Worm (Caenorhabditis elegans) whole organism, late embryonic: ENCODE measurements around the gene M03C11.3.

Source experiments
- C08G9.2 ChIP-seq: sonication (generic microtip); optimal IDR thresholded peaks from 2 replicates; lab custom pipeline; 2016; ENCODE audit warnings: mild to moderate bottlenecking, missing genetic modification characterization, moderate library complexity, missing compliant biosample characterization
- C38D4.7 ChIP-seq: fragments of 200-800 bp; sonication (Bioruptor generic); optimal IDR thresholded peaks from 2 replicates; lab custom pipeline; 2018; ENCODE audit warnings: mild to moderate bottlenecking, missing genetic modification characterization, moderate library complexity, missing compliant biosample characterization
- F13H6.1 ChIP-seq: sonication (generic microtip); optimal IDR thresholded peaks from 2 replicates; lab custom pipeline; 2016; ENCODE audit warnings: missing genetic modification characterization, missing compliant biosample characterization
- K02D7.2 ChIP-seq: sonication (generic microtip); optimal IDR thresholded peaks from 2 replicates; lab custom pipeline; 2017; ENCODE audit warnings: mild to moderate bottlenecking, missing genetic modification characterization, missing compliant biosample characterization
- T23F11.4 ChIP-seq: fragments of 200-800 bp; sonication (Bioruptor generic); optimal IDR thresholded peaks from 2 replicates; lab custom pipeline; 2018; ENCODE audit warnings: mild to moderate bottlenecking, missing genetic modification characterization, missing compliant biosample characterization
- Y22D7AL.16 ChIP-seq: sonication (generic microtip); optimal IDR thresholded peaks from 2 replicates; lab custom pipeline; 2016; ENCODE audit warnings: missing genetic modification characterization, missing compliant biosample characterization
- ahr-1 ChIP-seq: sonication (generic microtip); optimal IDR thresholded peaks from 2 replicates; lab custom pipeline; 2016; ENCODE audit warnings: missing genetic modification characterization, missing compliant biosample characterization
- ama-1 ChIP-seq: fragments of 150-350 bp; optimal IDR thresholded peaks from 2 replicates; lab custom pipeline; 2014
- ceh-14 ChIP-seq: sonication (generic microtip); optimal IDR thresholded peaks from 2 replicates; lab custom pipeline; 2016; ENCODE audit warnings: missing genotype, missing genetic modification characterization, missing compliant biosample characterization
- ceh-19 ChIP-seq: fragments of 200-800 bp; sonication (Bioruptor generic); optimal IDR thresholded peaks from 2 replicates; lab custom pipeline; 2018; ENCODE audit warnings: mild to moderate bottlenecking, missing genetic modification characterization, missing compliant biosample characterization
- ceh-2 ChIP-seq: sonication (generic microtip); optimal IDR thresholded peaks from 2 replicates; lab custom pipeline; 2016; ENCODE audit warnings: missing genotype, missing genetic modification characterization, missing compliant biosample characterization
- ceh-24 ChIP-seq: sonication (generic microtip); optimal IDR thresholded peaks from 2 replicates; lab custom pipeline; 2016; ENCODE audit warnings: mild to moderate bottlenecking, missing genetic modification characterization, missing compliant biosample characterization
- ceh-6 ChIP-seq: fragments of 200-800 bp; sonication (Bioruptor generic); optimal IDR thresholded peaks from 2 replicates; lab custom pipeline; 2018; ENCODE audit warnings: mild to moderate bottlenecking, missing genetic modification characterization, missing compliant biosample characterization
- ceh-9 ChIP-seq: sonication (generic microtip); optimal IDR thresholded peaks from 2 replicates; lab custom pipeline; 2016; ENCODE audit warnings: mild to moderate bottlenecking, missing genetic modification characterization, inconsistent platforms, missing compliant biosample characterization
- dmd-4 ChIP-seq: sonication (generic microtip); optimal IDR thresholded peaks from 2 replicates; lab custom pipeline; 2016; ENCODE audit warnings: borderline replicate concordance, missing genetic modification characterization, missing compliant biosample characterization
- elt-2 ChIP-seq: sonication (generic microtip); optimal IDR thresholded peaks from 2 replicates; lab custom pipeline; 2016; ENCODE audit warnings: missing genetic modification reagents, missing genetic modification characterization, missing compliant biosample characterization
- fkh-6 ChIP-seq: sonication (generic microtip); optimal IDR thresholded peaks from 2 replicates; lab custom pipeline; 2016; ENCODE audit warnings: missing genetic modification characterization, missing compliant biosample characterization
- hlh-13 ChIP-seq: fragments of 200-800 bp; sonication (Bioruptor generic); optimal IDR thresholded peaks from 2 replicates; lab custom pipeline; 2018; ENCODE audit warnings: mild to moderate bottlenecking, missing genetic modification characterization, missing compliant biosample characterization
- hlh-15 ChIP-seq: sonication (generic microtip); optimal IDR thresholded peaks from 2 replicates; lab custom pipeline; 2016; ENCODE audit warnings: missing genetic modification characterization, missing compliant biosample characterization
- hlh-8 ChIP-seq: sonication (generic microtip); optimal IDR thresholded peaks from 2 replicates; lab custom pipeline; 2016; ENCODE audit warnings: missing genotype, missing genetic modification characterization, missing compliant biosample characterization
- lim-6 ChIP-seq: sonication (generic microtip); optimal IDR thresholded peaks from 2 replicates; lab custom pipeline; 2016; ENCODE audit warnings: missing genetic modification characterization, missing compliant biosample characterization
- nhr-11 ChIP-seq: fragments of 150-350 bp; optimal IDR thresholded peaks from 2 replicates; lab custom pipeline; 2014; ENCODE audit warnings: missing biosample characterization, missing genetic modification characterization
- npax-4 ChIP-seq: sonication (generic microtip); optimal IDR thresholded peaks from 2 replicates; lab custom pipeline; 2016; ENCODE audit warnings: missing genetic modification characterization, missing compliant biosample characterization
- odd-2 ChIP-seq: sonication (generic microtip); optimal IDR thresholded peaks from 2 replicates; lab custom pipeline; 2017; ENCODE audit warnings: antibody characterized with exemption, mild to moderate bottlenecking, missing genetic modification characterization, missing compliant biosample characterization
- pat-9 ChIP-seq: fragments of 200-800 bp; sonication (Bioruptor generic); optimal IDR thresholded peaks from 2 replicates; lab custom pipeline; 2018; ENCODE audit warnings: mild to moderate bottlenecking, missing genetic modification characterization, moderate library complexity, missing compliant biosample characterization
- pax-1 ChIP-seq: fragments of 150-350 bp; optimal IDR thresholded peaks from 2 replicates; lab custom pipeline; 2014; ENCODE audit warnings: missing biosample characterization, missing genetic modification characterization
- pha-4 ChIP-seq: fragments of 150-350 bp; optimal IDR thresholded peaks from 2 replicates; lab custom pipeline; 2018; ENCODE audit warnings: missing biosample characterization, missing genetic modification reagents, missing genetic modification characterization
- pros-1 ChIP-seq: fragments of 150-350 bp; optimal IDR thresholded peaks from 2 replicates; lab custom pipeline; 2014; ENCODE audit warnings: missing biosample characterization, missing genetic modification reagents, missing genetic modification characterization
- ref-2 ChIP-seq: sonication (generic microtip); optimal IDR thresholded peaks from 2 replicates; lab custom pipeline; 2016; ENCODE audit warnings: missing genetic modification characterization, missing compliant biosample characterization
- sox-2 ChIP-seq: fragments of 200-800 bp; sonication (Bioruptor generic); IDR thresholded peaks from 2 replicates; pipeline ENCODE4 v1.3.6; 2022; ENCODE audit warnings: missing genetic modification reagents, missing genetic modification characterization, missing compliant biosample characterization
- unc-42 ChIP-seq: sonication (generic microtip); optimal IDR thresholded peaks from 2 replicates; lab custom pipeline; 2016; ENCODE audit warnings: missing genotype, missing genetic modification characterization, missing compliant biosample characterization
- unc-55 ChIP-seq: sonication (generic microtip); optimal IDR thresholded peaks from 2 replicates; lab custom pipeline; 2017; ENCODE audit warnings: missing biosample characterization, missing genetic modification reagents, missing genetic modification characterization
- unc-86 ChIP-seq: sonication (generic microtip); optimal IDR thresholded peaks from 2 replicates; lab custom pipeline; 2016; ENCODE audit warnings: missing genetic modification characterization, missing compliant biosample characterization
- zip-5 ChIP-seq: sonication (generic microtip); optimal IDR thresholded peaks from 2 replicates; lab custom pipeline; 2016; ENCODE audit warnings: missing genetic modification characterization, missing compliant biosample characterization

The M03C11.3 gene

ce11 chrIII:10404918-10405317 lies at the start of gene M03C11.3, which contains the start of gene chl-1:
Gene M03C11.3, plus strand, starts transcription at chrIII:10405070.
Gene chl-1, minus strand, starts transcription at chrIII:10405240.
- TF ChIP-seq pax-1 (no peak), pat-9 (tag; lab: Kevin White, UChicago) (no peak)
- TF ChIP-seq, all 69 proteins: peak for 0

- TF ChIP-seq C38D4.7 (GFP tag; lab: Kevin White, UChicago) = no peak
- TF ChIP-seq hlh-8 (tag; lab: Kevin White, UChicago) = no peak
- TF ChIP-seq ceh-9 (tag; lab: Kevin White, UChicago) = no peak
- no peak for TF ChIP-seq hlh-13
- TF ChIP-seq fkh-6 (tag; lab: Kevin White, UChicago) = no peak
- no peak for TF ChIP-seq ama-1 (lab: Kevin White, UChicago)
- TF ChIP-seq C08G9.2 (tag; lab: Kevin White, UChicago) = no peak
- TF ChIP-seq K02D7.2 (tag; lab: Kevin White, UChicago) = no peak
- no peak for TF ChIP-seq T23F11.4
- no peak for TF ChIP-seq elt-2
- no peak for TF ChIP-seq ref-2 (tag; lab: Kevin White, UChicago)
- no peak for TF ChIP-seq unc-86 (tag; lab: Kevin White, UChicago)
- no peak for TF ChIP-seq Y22D7AL.16 (tag; lab: Kevin White, UChicago)
- no peak for TF ChIP-seq hlh-15 (tag; lab: Kevin White, UChicago)
- no peak for TF ChIP-seq odd-2 (tag; lab: Kevin White, UChicago)
- TF ChIP-seq lim-6 (tag; lab: Kevin White, UChicago) = no peak
- TF ChIP-seq ceh-2 = no peak
These were observed 49.5 kb upstream of the M03C11.3 start, which contains the start of gene spp-1 for ce11 chrIII:10355382-10355781. Gene spp-1, minus strand, starts transcription at chrIII:10355668.

ce11 chrIII:10357598-10358186 lies 47.2 kb upstream of the M03C11.3 start, which contains the start of gene umps-1:
Gene umps-1, minus strand, starts transcription at chrIII:10357648.
- no peak for TF ChIP-seq ahr-1
- peak; percentile 5 for TF ChIP-seq elt-2

ce11 chrIII:10358751-10359150 lies 46.1 kb upstream of the M03C11.3 start:
- TF ChIP-seq C08G9.2 (tag; lab: Kevin White, UChicago) = no peak
- TF ChIP-seq unc-42 = peak; percentile 21

- TF ChIP-seq ceh-24 (tag; lab: Kevin White, UChicago) = no peak
- TF ChIP-seq nhr-11 = no peak
- TF ChIP-seq sox-2 (GFP tag; lab: Robert Waterston, UW) = no peak
- TF ChIP-seq unc-55 (GFP tag; lab: Kevin White, UChicago) = no peak
- TF ChIP-seq ceh-19 (GFP tag; lab: Kevin White, UChicago) = no peak
- TF ChIP-seq pros-1 (tag; lab: Kevin White, UChicago) = no peak
- no peak for TF ChIP-seq K02D7.2 (tag; lab: Kevin White, UChicago)
- no peak for TF ChIP-seq npax-4 (tag; lab: Kevin White, UChicago)
- no peak for TF ChIP-seq F13H6.1
- no peak for TF ChIP-seq fkh-6 (tag; lab: Kevin White, UChicago)
- TF ChIP-seq pax-1 = no peak
- no peak for TF ChIP-seq lim-6 (tag; lab: Kevin White, UChicago)
- TF ChIP-seq ceh-14 = no peak
- no peak for TF ChIP-seq C38D4.7 (GFP tag; lab: Kevin White, UChicago)
- TF ChIP-seq odd-2 (tag; lab: Kevin White, UChicago) = no peak
- no peak for TF ChIP-seq zip-5
- no peak for TF ChIP-seq dmd-4 (tag; lab: Kevin White, UChicago)
- no peak for TF ChIP-seq ceh-6 (GFP tag; lab: Kevin White, UChicago)
- no peak for TF ChIP-seq pha-4 (tag; lab: Kevin White, UChicago)
- no peak for TF ChIP-seq ama-1 (lab: Kevin White, UChicago)
- TF ChIP-seq, all 69 proteins: peak for 0
These were observed 45.0 kb upstream of the M03C11.3 start for ce11 chrIII:10359916-10360315.
